Worm (Caenorhabditis elegans) whole organism, young adult: Measurements from ENCODE around the gene srd-33.

ENCODE experiments used
- B0035.1 ChIP-seq: sonication (generic microtip); optimal IDR thresholded peaks from 2 replicates; lab custom pipeline; 2016; ENCODE audit warnings: missing genetic modification characterization, mild to moderate bottlenecking, missing compliant biosample characterization, missing genotype, missing genetic modification reagents
- F49E8.2 ChIP-seq: sonication (generic microtip); optimal IDR thresholded peaks from 3 replicates; lab custom pipeline; 2017; ENCODE audit warnings: missing genetic modification characterization, mild to moderate bottlenecking, missing compliant biosample characterization, antibody characterized with exemption, moderate library complexity; ENCODE audit not compliant: insufficient read depth
- Y56A3A.18 ChIP-seq: fragments of 200-800 bp; sonication (Bioruptor generic); IDR thresholded peaks from 2 replicates; pipeline ENCODE4 v1.3.6; 2022; ENCODE audit warnings: missing genetic modification reagents, missing genetic modification characterization, missing compliant biosample characterization
- lag-1 ChIP-seq: fragments of 200-800 bp; sonication (Bioruptor generic); IDR thresholded peaks from 2 replicates; pipeline ENCODE4 v1.3.6; 2022; ENCODE audit warnings: missing genetic modification reagents, missing genetic modification characterization, missing compliant biosample characterization
- lin-26 ChIP-seq: fragments of 200-800 bp; sonication (Bioruptor generic); IDR thresholded peaks from 2 replicates; pipeline ENCODE4 v1.3.6; 2022; ENCODE audit warnings: missing genetic modification reagents, missing genetic modification characterization, missing compliant biosample characterization
- mel-28 ChIP-seq: sonication (generic microtip); optimal IDR thresholded peaks from 2 replicates; lab custom pipeline; 2016; ENCODE audit warnings: borderline replicate concordance, mild to moderate bottlenecking, missing genetic modification characterization, missing compliant biosample characterization
- nhr-27 ChIP-seq: fragments of 200-800 bp; sonication (Bioruptor generic); optimal IDR thresholded peaks from 2 replicates; lab custom pipeline; 2018; ENCODE audit warnings: mild to moderate bottlenecking, missing genetic modification characterization, moderate library complexity, missing compliant biosample characterization
- pha-4 ChIP-seq: fragments of 150-350 bp; sonication (generic microtip); optimal IDR thresholded peaks from 2 replicates; lab custom pipeline; 2014; ENCODE audit warnings: missing biosample characterization, missing genetic modification reagents, missing genetic modification characterization
- sptf-2 ChIP-seq: fragments of 200-800 bp; sonication (Bioruptor generic); optimal IDR thresholded peaks from 2 replicates; lab custom pipeline; 2018; ENCODE audit warnings: mild to moderate bottlenecking, missing genetic modification characterization, missing compliant biosample characterization
- tbx-9 ChIP-seq: sonication (generic microtip); optimal IDR thresholded peaks from 2 replicates; lab custom pipeline; 2016; ENCODE audit warnings: borderline replicate concordance, missing genetic modification characterization, inconsistent platforms, missing compliant biosample characterization
- unc-62 ChIP-seq: fragments of 150-350 bp; optimal IDR thresholded peaks from 2 replicates; lab custom pipeline; 2014; ENCODE audit warnings: missing biosample characterization, missing genetic modification reagents, missing genetic modification characterization
- ztf-3 ChIP-seq: fragments of 200-800 bp; sonication (Bioruptor generic); optimal IDR thresholded peaks from 2 replicates; lab custom pipeline; 2018; ENCODE audit warnings: mild to moderate bottlenecking, missing genetic modification characterization, missing compliant biosample characterization

DNA sequence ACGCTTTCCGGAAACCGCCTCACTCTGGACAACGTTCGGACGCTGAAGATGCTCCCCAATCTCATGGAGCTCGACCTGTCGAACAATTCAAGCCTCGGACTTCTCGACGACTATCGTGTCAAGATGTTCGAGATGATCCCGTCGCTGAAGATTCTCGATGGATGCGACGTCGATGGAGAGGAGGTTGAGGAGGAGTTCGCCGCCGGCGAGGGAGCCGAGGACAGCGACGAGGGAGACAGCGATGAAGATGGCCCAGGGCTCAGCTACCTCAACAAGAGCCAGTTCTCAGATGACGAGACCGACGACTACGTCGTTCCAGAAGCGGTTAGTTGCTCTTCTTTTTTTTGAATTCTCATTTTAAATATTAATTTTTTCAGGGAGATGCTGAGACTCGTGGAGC, 18.7 kb downstream of the srd-33 start:
- TF ChIP-seq Y56A3A.18 (no peak), B0035.1 (tag; lab: Kevin White, UChicago) (no peak), nhr-27 (tag; lab: Kevin White, UChicago) (no peak), unc-62 (no peak), tbx-9 (tag; lab: Kevin White, UChicago) (no peak), sptf-2 (GFP tag; lab: Kevin White, UChicago) (no peak), lin-26 (GFP tag; lab: Robert Waterston, UW) (no peak), F49E8.2 (tag; lab: Kevin White, UChicago) (no peak), ztf-3 (no peak), pha-4 (no peak), mel-28 (tag; lab: Kevin White, UChicago) (no peak), lag-1 (GFP tag; lab: Robert Waterston, UW) (no peak)
